Worm (Caenorhabditis elegans): ENCODE measurements around the gene dmsr-7.
A peak's percentile ranks its signal among the peaks of the same experiment; 100 is the strongest.

ce11 chrV:5433020-5433419 is 27.9 kb downstream of the dmsr-7 start, which contains the start of gene acl-6:
- TF ChIP-seq lin-15B (tag; optimal IDR thresholded peaks at IDR 0.05) = peak; percentile 61
- no peak for TF ChIP-seq sea-2 (GFP tag; optimal IDR thresholded peaks at IDR 0.05)
- TF ChIP-seq daf-12 (tag; optimal IDR thresholded peaks at IDR 0.05) = no peak
- TF ChIP-seq pqm-1 (tag; optimal IDR thresholded peaks at IDR 0.05) = peak; percentile 99
- TF ChIP-seq ztf-11 (tag; optimal IDR thresholded peaks at IDR 0.05) = no peak
